Fruit fly (Drosophila melanogaster) whole organism, prepupa: ENCODE measurements around the gene CG46468.

Experiments
- Blimp-1 ChIP-seq: fragments of 200-800 bp; sonication (Bioruptor generic); optimal IDR thresholded peaks from 3 replicates; lab custom pipeline; 2017; ENCODE audit warnings: missing biosample characterization, missing genetic modification characterization, mild to moderate bottlenecking, moderate library complexity, missing genetic modification reagents
- CG10631 ChIP-seq: fragments of 200-800 bp; sonication (Bioruptor generic); optimal IDR thresholded peaks from 2 replicates; lab custom pipeline; 2016; ENCODE audit warnings: missing biosample characterization, missing genetic modification characterization
- CG10669 ChIP-seq: fragments of 200-800 bp; sonication (Bioruptor generic); optimal IDR thresholded peaks from 3 replicates; lab custom pipeline; 2018; ENCODE audit warnings: missing biosample characterization, mild to moderate bottlenecking, missing genetic modification characterization, moderate library complexity
- CG15336 ChIP-seq: fragments of 200-800 bp; sonication (Bioruptor generic); IDR thresholded peaks from 2 replicates; pipeline ENCODE4 v1.3.6; 2022; ENCODE audit warnings: missing biosample characterization, missing genetic modification characterization
- CG1621 ChIP-seq: fragments of 200-800 bp; sonication (Bioruptor generic); optimal IDR thresholded peaks from 3 replicates; lab custom pipeline; 2018; ENCODE audit warnings: missing biosample characterization, mild to moderate bottlenecking, missing genetic modification characterization
- CG4318 ChIP-seq: fragments of 200-800 bp; sonication (Bioruptor generic); optimal IDR thresholded peaks from 3 replicates; lab custom pipeline; 2017; ENCODE audit warnings: missing biosample characterization, mild to moderate bottlenecking, missing genetic modification characterization
- CG6163 ChIP-seq: fragments of 200-800 bp; sonication (Bioruptor generic); IDR thresholded peaks from 3 replicates; pipeline ENCODE4 v1.3.6; 2022; ENCODE audit warnings: missing biosample characterization, missing genetic modification characterization
- CG6276 ChIP-seq: fragments of 200-800 bp; sonication (Bioruptor generic); optimal IDR thresholded peaks from 2 replicates; lab custom pipeline; 2017; ENCODE audit warnings: missing biosample characterization, mild to moderate bottlenecking, missing genetic modification characterization
- CG6792 ChIP-seq: fragments of 200-800 bp; sonication (Bioruptor generic); optimal IDR thresholded peaks from 3 replicates; lab custom pipeline; 2016; ENCODE audit warnings: missing biosample characterization, missing genetic modification characterization
- CG6808 ChIP-seq: fragments of 200-800 bp; sonication (Bioruptor generic); optimal IDR thresholded peaks from 3 replicates; lab custom pipeline; 2017; ENCODE audit warnings: missing biosample characterization, missing genetic modification characterization, mild to moderate bottlenecking, moderate library complexity, missing genetic modification reagents
- CG8119 ChIP-seq: fragments of 200-800 bp; sonication (Bioruptor generic); IDR thresholded peaks from 3 replicates; pipeline ENCODE4 v1.3.6; 2022; ENCODE audit warnings: missing biosample characterization, missing genetic modification characterization
- CG8319 ChIP-seq: fragments of 200-800 bp; sonication (Bioruptor generic); optimal IDR thresholded peaks from 3 replicates; lab custom pipeline; 2016; ENCODE audit warnings: missing biosample characterization, missing genetic modification characterization
- CG9139 ChIP-seq: fragments of 200-800 bp; sonication (Bioruptor generic); optimal IDR thresholded peaks from 3 replicates; lab custom pipeline; 2017; ENCODE audit warnings: missing biosample characterization, mild to moderate bottlenecking, missing genetic modification characterization
- Eip78C ChIP-seq: fragments of 200-800 bp; sonication (Bioruptor generic); peaks from one replicate; lab custom pipeline; 2016; ENCODE audit warnings: missing biosample characterization, missing genetic modification characterization
- Eip93F ChIP-seq: fragments of 200-800 bp; sonication (Bioruptor generic); optimal IDR thresholded peaks from 2 replicates; lab custom pipeline; 2016; ENCODE audit warnings: missing biosample characterization, mild to moderate bottlenecking, missing genetic modification characterization
- Lpt ChIP-seq: fragments of 200-800 bp; sonication (Bioruptor generic); optimal IDR thresholded peaks from 3 replicates; lab custom pipeline; 2016; ENCODE audit warnings: missing biosample characterization, missing genetic modification characterization
- OdsH ChIP-seq: fragments of 200-800 bp; sonication (Bioruptor generic); optimal IDR thresholded peaks from 3 replicates; lab custom pipeline; 2016; ENCODE audit warnings: missing biosample characterization, missing genetic modification characterization
- Smox ChIP-seq: fragments of 200-800 bp; sonication (Bioruptor generic); optimal IDR thresholded peaks from 3 replicates; lab custom pipeline; 2016; ENCODE audit warnings: missing biosample characterization, missing genetic modification characterization
- Sox14 ChIP-seq: fragments of 200-800 bp; sonication (Bioruptor generic); optimal IDR thresholded peaks from 3 replicates; lab custom pipeline; 2016; ENCODE audit warnings: missing biosample characterization, missing genetic modification characterization
- fd59A ChIP-seq: fragments of 200-800 bp; sonication (Bioruptor generic); optimal IDR thresholded peaks from 2 replicates; lab custom pipeline; 2017; ENCODE audit warnings: missing biosample characterization, mild to moderate bottlenecking, missing genetic modification characterization, missing genetic modification reagents
- fkh ChIP-seq: fragments of 200-800 bp; sonication (Bioruptor generic); optimal IDR thresholded peaks from 3 replicates; lab custom pipeline; 2017; ENCODE audit warnings: missing biosample characterization, mild to moderate bottlenecking, missing genetic modification characterization, moderate library complexity
- net ChIP-seq: fragments of 200-800 bp; sonication (Bioruptor generic); optimal IDR thresholded peaks from 3 replicates; lab custom pipeline; 2016; ENCODE audit warnings: missing biosample characterization, missing genetic modification characterization
- salr ChIP-seq, 2 experiments: fragments of 200-800 bp; sonication (Bioruptor generic); optimal IDR thresholded peaks; 3 replicates each; lab custom pipeline; 2016 to 2018; ENCODE audit warnings: missing biosample characterization in 2 of 2, missing genetic modification characterization in 2 of 2, mild to moderate bottlenecking in 1 of 2
- ss ChIP-seq, 2 experiments: fragments of 200-800 bp; sonication (Bioruptor generic); optimal IDR thresholded peaks; 2 replicates in 1 of 2; 3 replicates in 1 of 2; lab custom pipeline; 2017 to 2018; ENCODE audit warnings: mild to moderate bottlenecking in 2 of 2, missing biosample characterization in 2 of 2, missing genetic modification characterization in 2 of 2, moderate library complexity in 1 of 2
- svp ChIP-seq: fragments of 200-800 bp; sonication (Bioruptor generic); peaks from one replicate; lab custom pipeline; 2016; ENCODE audit warnings: missing biosample characterization, missing genetic modification characterization
- topi ChIP-seq: fragments of 200-800 bp; sonication (Bioruptor generic); optimal IDR thresholded peaks from 3 replicates; lab custom pipeline; 2016; ENCODE audit warnings: missing biosample characterization, missing genetic modification characterization
- vri ChIP-seq: fragments of 200-800 bp; sonication (Bioruptor generic); optimal IDR thresholded peaks from 3 replicates; lab custom pipeline; 2016; ENCODE audit warnings: missing biosample characterization, mild to moderate bottlenecking, missing genetic modification characterization

CG46468 gene

DNA sequence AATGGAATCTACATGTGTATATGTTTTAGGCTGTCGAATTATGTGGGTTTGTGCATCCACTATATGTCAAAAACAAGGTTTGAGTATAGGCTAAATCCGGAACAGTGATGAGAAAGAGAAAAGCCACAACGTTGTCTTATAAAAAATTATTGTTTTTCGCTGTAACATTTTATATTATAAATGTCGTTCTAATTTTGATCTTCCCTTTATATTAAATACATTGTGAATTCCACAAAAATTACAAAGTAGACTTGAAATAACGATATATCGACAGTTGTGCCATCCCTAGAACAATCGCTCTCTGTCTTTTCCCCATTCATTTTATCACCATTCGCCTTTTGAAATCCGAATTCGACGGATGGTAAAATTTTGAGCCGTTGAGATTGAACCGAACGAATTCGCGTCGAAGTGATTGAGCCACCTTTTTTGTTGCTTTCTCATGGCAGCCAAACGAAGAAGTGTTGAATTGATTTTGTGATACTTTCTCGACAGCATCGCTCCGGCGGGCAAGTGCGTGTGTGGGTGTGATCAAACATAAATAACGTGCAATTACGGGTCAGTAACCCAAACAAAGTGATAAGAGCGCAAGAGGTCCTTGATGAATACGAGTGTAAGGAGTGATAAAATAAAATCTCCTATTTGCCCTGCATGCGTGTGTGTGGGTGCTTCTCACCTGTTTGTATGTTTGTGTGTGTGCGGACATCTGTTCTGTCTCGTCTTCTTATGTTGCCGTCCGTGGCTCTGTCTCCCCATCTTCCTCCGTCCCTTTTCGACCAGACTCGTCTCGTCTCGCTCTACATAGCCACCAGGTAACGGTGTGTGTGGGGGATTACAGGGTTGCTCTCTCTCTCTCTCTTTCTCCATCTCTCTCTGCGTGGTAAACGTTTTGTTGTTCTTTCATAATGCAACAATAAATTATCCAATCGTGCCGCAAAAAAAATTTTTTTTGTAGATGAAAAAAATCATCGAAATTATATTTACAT lies 44.1 kb downstream of the CG46468 start, which contains the start of gene Oatp30B (continued):
- TF ChIP-seq Lpt (peak; percentile 83), Eip78C (peak; percentile 97), fkh (peak; percentile 53), fd59A (GFP tag; lab: Kevin White, UChicago) (peak; percentile 74), salr (GFP tag; optimal IDR thresholded peaks at IDR 0.05; lab: Kevin White, UChicago) (peak; percentile 81 to 83), Sox14 (GFP tag; lab: Kevin White, UChicago) (peak; percentile 95), CG15336 (peak; percentile 92), CG4318 (GFP tag; lab: Kevin White, UChicago) (peak; percentile 80), CG6163 (GFP tag; lab: Robert Waterston, UW) (peak; percentile 97), CG6808 (GFP tag; lab: Kevin White, UChicago) (peak; percentile 79), topi (GFP tag; lab: Kevin White, UChicago) (peak; percentile 92), Smox (GFP tag; lab: Kevin White, UChicago) (peak; percentile 96), OdsH (GFP tag; lab: Kevin White, UChicago) (peak; percentile 95), svp (GFP tag; lab: Kevin White, UChicago) (peak; percentile 97), net (peak; percentile 89), Eip93F (peak; percentile 93), CG8119 (GFP tag; lab: Robert Waterston, UW) (no peak; the same call in 1 of the 3 replicates), CG6792 (GFP tag; lab: Kevin White, UChicago) (peak; percentile 91), CG6276 (GFP tag; lab: Kevin White, UChicago) (peak; percentile 79), ss (GFP tag; optimal IDR thresholded peaks at IDR 0.05; lab: Kevin White, UChicago) (peak; percentile 57 to 83), CG9139 (peak; percentile 66), CG8319 (GFP tag; lab: Kevin White, UChicago) (peak; percentile 85)

DNA sequence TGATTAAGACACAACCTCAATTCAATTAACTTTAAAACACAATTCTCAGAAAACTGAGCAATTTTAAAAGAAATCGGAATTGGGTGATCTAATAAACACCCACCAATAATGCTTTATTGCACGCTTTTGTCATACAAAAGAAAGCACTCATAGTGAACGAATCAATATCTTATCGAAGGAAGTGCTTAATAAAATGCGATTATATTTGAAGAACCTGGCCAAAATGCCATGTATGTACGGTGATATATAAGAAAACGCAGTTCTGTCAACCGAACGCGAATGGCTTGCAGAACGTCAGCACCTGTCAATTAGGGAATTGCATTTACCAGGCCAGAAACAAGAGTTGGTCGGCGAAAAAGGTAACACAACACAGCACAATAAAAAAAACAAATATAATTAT lies 51.5 kb downstream of the CG46468 start:
- TF ChIP-seq vri (GFP tag; lab: Kevin White, UChicago) (peak; percentile 86), CG1621 (tag; lab: Kevin White, UChicago) (no peak), Eip93F (peak; percentile 76)

DNA sequence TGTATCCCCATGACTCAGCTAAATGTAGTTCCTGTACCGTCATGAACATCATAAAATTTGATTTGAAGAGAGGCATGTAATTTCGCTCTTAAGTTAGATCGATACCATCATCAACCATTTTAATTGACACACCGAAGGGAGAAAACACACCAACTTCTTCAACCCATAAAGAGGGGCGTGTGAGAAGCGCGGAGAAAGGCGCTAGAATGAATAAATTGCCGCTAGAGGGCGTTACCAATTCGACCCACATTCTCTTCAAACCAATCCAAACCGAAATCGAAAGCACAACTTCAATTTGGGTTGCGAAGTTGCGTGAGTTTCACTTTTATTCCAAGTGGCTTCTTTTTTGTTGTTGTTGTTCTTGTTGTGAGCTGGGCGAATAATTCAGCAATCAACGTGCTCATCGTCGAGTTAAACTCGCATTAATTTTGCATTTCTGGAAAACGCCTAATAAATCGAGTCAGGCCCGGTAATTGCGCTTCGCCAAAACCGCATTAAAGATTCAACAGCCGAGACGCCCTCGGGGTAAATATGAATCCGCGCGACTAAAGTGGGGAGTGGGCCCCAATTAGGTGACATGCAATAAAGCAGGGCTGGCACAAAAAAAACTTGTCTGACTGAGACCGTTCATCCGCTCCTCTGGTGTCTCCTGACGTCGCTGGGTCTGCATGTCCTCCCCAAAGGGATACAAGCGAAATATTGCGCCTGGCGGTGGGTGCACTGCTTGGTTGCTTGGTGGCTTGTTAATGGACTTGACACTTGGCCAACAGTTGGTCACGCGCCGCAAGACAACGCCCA lies 52.6 kb downstream of the CG46468 start:
- TF ChIP-seq CG10669 = no peak
- TF ChIP-seq ss (GFP tag; optimal IDR thresholded peaks at IDR 0.05; lab: Kevin White, UChicago) = peak; percentile 15 to 75
- peak; percentile 27 for TF ChIP-seq Eip78C
- peak; percentile 93 for TF ChIP-seq Blimp-1 (GFP tag; lab: Kevin White, UChicago)
- TF ChIP-seq CG10631 (GFP tag; lab: Kevin White, UChicago) = no peak

DNA sequence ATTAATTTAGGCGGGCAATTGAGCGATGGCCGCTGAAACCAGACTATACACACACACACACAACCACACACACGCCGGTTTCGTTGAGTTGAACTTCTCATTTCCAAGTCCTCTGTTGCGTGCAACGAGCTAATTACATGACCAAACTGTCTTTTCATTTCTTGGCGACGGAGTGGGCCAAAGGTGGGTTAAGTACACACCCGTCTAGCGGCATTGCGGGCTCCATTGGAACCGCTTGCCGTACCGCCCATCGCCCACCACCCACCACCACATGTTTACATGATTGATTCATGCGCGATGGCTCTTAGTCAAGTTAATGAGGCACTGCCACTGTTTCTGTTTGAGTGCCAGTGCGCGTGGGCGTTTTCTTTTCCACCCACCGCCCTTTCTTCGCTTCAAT lies 54.8 kb downstream of the CG46468 start:
- peak in 1 of 2 experiments; percentile 32 for TF ChIP-seq ss (GFP tag; optimal IDR thresholded peaks at IDR 0.05; lab: Kevin White, UChicago)
- no peak for TF ChIP-seq CG6276 (GFP tag; lab: Kevin White, UChicago)

DNA sequence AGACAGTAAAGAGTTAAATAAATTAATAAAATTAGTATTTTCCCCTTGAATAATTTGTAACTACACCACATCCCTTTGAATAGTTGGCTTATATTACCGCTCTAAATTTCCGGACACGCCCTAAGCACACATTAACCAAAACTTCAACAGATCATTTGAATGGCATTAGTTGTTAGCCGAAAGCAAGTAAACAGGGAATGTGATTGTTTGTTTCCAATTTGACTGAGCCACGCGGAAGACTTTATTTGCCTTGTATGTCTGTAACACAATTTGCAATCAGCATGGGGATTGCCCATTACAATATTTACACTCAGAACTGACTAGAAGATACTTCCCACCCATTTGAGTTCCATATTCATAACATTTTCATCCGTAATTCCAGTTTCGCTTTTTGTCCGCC lies 55.6 kb downstream of the CG46468 start:
- peak; percentile 91 for TF ChIP-seq fkh
- TF ChIP-seq Smox (GFP tag; lab: Kevin White, UChicago) = no peak
